Fruit fly (Drosophila melanogaster): Measurements from ENCODE around the gene vers.
A peak's percentile ranks its signal among the peaks of the same experiment; 100 is the strongest.

The vers gene

dm6 chr3L:12115966-12116735 is at the start of gene vers:
Gene vers (plus strand): TSS chr3L:12116101.
- TF ChIP-seq cnc (optimal IDR thresholded peaks at IDR 0.05) = no peak
- no peak for TF ChIP-seq Clk (GFP tag; optimal IDR thresholded peaks at IDR 0.05)
- TF ChIP-seq Mnt (GFP tag; optimal IDR thresholded peaks at IDR 0.05) = peak; percentile 31
- TF ChIP-seq CG33017 (tag; optimal IDR thresholded peaks at IDR 0.05) = no peak
- no peak for TF ChIP-seq toe (GFP tag; optimal IDR thresholded peaks at IDR 0.05)
- peak; percentile 65 for TF ChIP-seq bab1 (GFP tag; optimal IDR thresholded peaks at IDR 0.05)
- TF ChIP-seq CG11617 (GFP tag; optimal IDR thresholded peaks at IDR 0.05) = no peak
- peak; percentile 41 for TF ChIP-seq CG7101 (tag; optimal IDR thresholded peaks at IDR 0.05)
- no peak for TF ChIP-seq cic (GFP tag; optimal IDR thresholded peaks at IDR 0.05)
- TF ChIP-seq pad (GFP tag; optimal IDR thresholded peaks at IDR 0.05) = peak; percentile 28
- TF ChIP-seq CG14711 (tag; optimal IDR thresholded peaks at IDR 0.05) = peak; percentile 40
- TF ChIP-seq CG1620 (GFP tag; optimal IDR thresholded peaks at IDR 0.05) = no peak
- no peak for TF ChIP-seq CG7045 (GFP tag; optimal IDR thresholded peaks at IDR 0.05)

dm6 chr3L:12066699-12067287 is 49.1 kb upstream of the vers start:
- peak; percentile 35 for TF ChIP-seq kay (GFP tag; ENCODE audit: borderline replicate concordance)
- no peak for TF ChIP-seq cnc (optimal IDR thresholded peaks at IDR 0.05)

- TF ChIP-seq CG33017 (tag; optimal IDR thresholded peaks at IDR 0.05) = no peak
- TF ChIP-seq Clk (GFP tag; optimal IDR thresholded peaks at IDR 0.05) = no peak
- no peak for TF ChIP-seq pad (GFP tag; optimal IDR thresholded peaks at IDR 0.05)
- TF ChIP-seq ovo (GFP tag; optimal IDR thresholded peaks at IDR 0.05) = no peak
- no peak for TF ChIP-seq tj (GFP tag; optimal IDR thresholded peaks at IDR 0.05)
Observed at dm6 chr3L:12072388-12072787, 43.5 kb upstream of the vers start.

dm6 chr3L:12073076-12073475 is 42.8 kb upstream of the vers start:
- TF ChIP-seq Hr96 (GFP tag; optimal IDR thresholded peaks at IDR 0.05) (no peak), Crg-1 (GFP tag; optimal IDR thresholded peaks at IDR 0.05) (no peak), CG1620 (GFP tag; optimal IDR thresholded peaks at IDR 0.05) (no peak), Clk (GFP tag; optimal IDR thresholded peaks at IDR 0.05) (no peak), CG7101 (tag; optimal IDR thresholded peaks at IDR 0.05) (no peak), toe (GFP tag; optimal IDR thresholded peaks at IDR 0.05) (no peak), Mnt (GFP tag; optimal IDR thresholded peaks at IDR 0.05) (no peak), ovo (GFP tag; optimal IDR thresholded peaks at IDR 0.05) (no peak), CG11617 (GFP tag; optimal IDR thresholded peaks at IDR 0.05) (no peak)

dm6 chr3L:12073861-12074633 is 41.9 kb upstream of the vers start:
- TF ChIP-seq Crg-1 (GFP tag; optimal IDR thresholded peaks at IDR 0.05) (no peak), CG33017 (tag; optimal IDR thresholded peaks at IDR 0.05) (peak; percentile 30), CG14711 (tag; optimal IDR thresholded peaks at IDR 0.05) (peak; percentile 20), bab1 (GFP tag; optimal IDR thresholded peaks at IDR 0.05) (peak; percentile 5), kay (GFP tag; ENCODE audit: borderline replicate concordance) (peak; percentile 36), toe (GFP tag; optimal IDR thresholded peaks at IDR 0.05) (no peak), pad (GFP tag; optimal IDR thresholded peaks at IDR 0.05) (peak; percentile 12), CG12768 (GFP tag; optimal IDR thresholded peaks at IDR 0.05) (peak; percentile 77), CG5204 (GFP tag; optimal IDR thresholded peaks at IDR 0.05) (no peak), Mnt (GFP tag; optimal IDR thresholded peaks at IDR 0.05) (peak; percentile 1), Clk (GFP tag; optimal IDR thresholded peaks at IDR 0.05) (no peak), tj (GFP tag; optimal IDR thresholded peaks at IDR 0.05) (peak; percentile 51), CG7101 (tag; optimal IDR thresholded peaks at IDR 0.05) (peak; percentile 45), cic (GFP tag; optimal IDR thresholded peaks at IDR 0.05) (peak; percentile 55), CG7045 (GFP tag; optimal IDR thresholded peaks at IDR 0.05) (peak; percentile 45)

dm6 chr3L:12074952-12075351 is 40.9 kb upstream of the vers start:
- TF ChIP-seq cic (GFP tag; optimal IDR thresholded peaks at IDR 0.05) (no peak), kay (GFP tag; ENCODE audit: borderline replicate concordance) (no peak), ovo (GFP tag; optimal IDR thresholded peaks at IDR 0.05) (no peak), CG7045 (GFP tag; optimal IDR thresholded peaks at IDR 0.05) (peak; percentile 38), CG14711 (tag; optimal IDR thresholded peaks at IDR 0.05) (no peak), Mnt (GFP tag; optimal IDR thresholded peaks at IDR 0.05) (no peak), toe (GFP tag; optimal IDR thresholded peaks at IDR 0.05) (peak; percentile 59), Hr96 (GFP tag; optimal IDR thresholded peaks at IDR 0.05) (no peak), CG11617 (GFP tag; optimal IDR thresholded peaks at IDR 0.05) (no peak), CG5204 (GFP tag; optimal IDR thresholded peaks at IDR 0.05) (no peak), CG1620 (GFP tag; optimal IDR thresholded peaks at IDR 0.05) (peak; percentile 17), bab1 (GFP tag; optimal IDR thresholded peaks at IDR 0.05) (peak; percentile 69), CG33017 (tag; optimal IDR thresholded peaks at IDR 0.05) (no peak), tj (GFP tag; optimal IDR thresholded peaks at IDR 0.05) (peak; percentile 95), Crg-1 (GFP tag; optimal IDR thresholded peaks at IDR 0.05) (no peak), CG12768 (GFP tag; optimal IDR thresholded peaks at IDR 0.05) (peak; percentile 5), Clk (GFP tag; optimal IDR thresholded peaks at IDR 0.05) (no peak), cnc (optimal IDR thresholded peaks at IDR 0.05) (no peak), pad (GFP tag; optimal IDR thresholded peaks at IDR 0.05) (no peak)

Data from whole organism, adult.